Fruit fly (Drosophila melanogaster) whole organism, embryonic: ENCODE data around the gene CG6006.

Experiments
- Blimp-1 ChIP-seq: fragments of 200-800 bp; sonication (Bioruptor generic); optimal IDR thresholded peaks from 3 replicates; lab custom pipeline; 2018; ENCODE audit warnings: missing biosample characterization, missing genetic modification characterization, mild to moderate bottlenecking, moderate library complexity, missing genetic modification reagents
- CG10209 ChIP-seq: fragments of 200-800 bp; sonication (Bioruptor generic); optimal IDR thresholded peaks from 3 replicates; lab custom pipeline; 2017; ENCODE audit warnings: missing biosample characterization, mild to moderate bottlenecking, missing genetic modification characterization, missing genetic modification reagents
- CG10267 ChIP-seq: fragments of 200-800 bp; sonication (Bioruptor generic); optimal IDR thresholded peaks from 2 replicates; lab custom pipeline; 2018; ENCODE audit warnings: missing biosample characterization, mild to moderate bottlenecking, missing genetic modification characterization, moderate library complexity
- CG10366 ChIP-seq: fragments of 200-800 bp; sonication (Bioruptor generic); IDR thresholded peaks from 2 replicates; pipeline ENCODE4 v1.3.6; 2022; ENCODE audit warnings: missing biosample characterization, missing genetic modification characterization
- CG11247 ChIP-seq: fragments of 200-800 bp; sonication (Bioruptor generic); IDR thresholded peaks from 2 replicates; pipeline ENCODE4 v1.3.6; 2022; ENCODE audit warnings: missing biosample characterization, missing genetic modification characterization
- CG15269 ChIP-seq: fragments of 200-800 bp; sonication (Bioruptor generic); optimal IDR thresholded peaks from 2 replicates; lab custom pipeline; 2018; ENCODE audit warnings: missing biosample characterization, mild to moderate bottlenecking, missing genetic modification characterization, moderate library complexity
- CG17328 ChIP-seq: fragments of 200-800 bp; sonication (Bioruptor generic); IDR thresholded peaks from 2 replicates; pipeline ENCODE4 v1.3.6; 2022; ENCODE audit warnings: missing biosample characterization, missing genetic modification characterization
- CG18764 ChIP-seq: fragments of 200-800 bp; sonication (Bioruptor generic); optimal IDR thresholded peaks from 3 replicates; lab custom pipeline; 2016; ENCODE audit warnings: missing biosample characterization, missing genetic modification characterization
- CG2116 ChIP-seq: fragments of 200-800 bp; sonication (Bioruptor generic); optimal IDR thresholded peaks from 3 replicates; lab custom pipeline; 2018; ENCODE audit warnings: missing biosample characterization, mild to moderate bottlenecking, missing genetic modification characterization
- CG2129 ChIP-seq: fragments of 200-800 bp; sonication (Bioruptor generic); IDR thresholded peaks from 2 replicates; pipeline ENCODE4 v1.3.6; 2022; ENCODE audit warnings: missing biosample characterization, missing genetic modification characterization; ENCODE audit not compliant: partially characterized antibody
- CG2678 ChIP-seq: fragments of 200-800 bp; sonication (Bioruptor generic); optimal IDR thresholded peaks from 3 replicates; lab custom pipeline; 2019; ENCODE audit warnings: missing biosample characterization, mild to moderate bottlenecking, missing genetic modification characterization, moderate library complexity
- CG2875 ChIP-seq: fragments of 200-800 bp; sonication (Bioruptor generic); optimal IDR thresholded peaks from 2 replicates; lab custom pipeline; 2017; ENCODE audit warnings: missing biosample characterization, mild to moderate bottlenecking, missing genetic modification characterization, missing genetic modification reagents
- CG31365 ChIP-seq: fragments of 200-800 bp; sonication (Bioruptor generic); optimal IDR thresholded peaks from 2 replicates; lab custom pipeline; 2018; ENCODE audit warnings: missing biosample characterization, mild to moderate bottlenecking, missing genetic modification characterization
- CG31388 ChIP-seq: fragments of 200-800 bp; sonication (Bioruptor generic); optimal IDR thresholded peaks from 2 replicates; lab custom pipeline; 2016; ENCODE audit warnings: missing biosample characterization, missing genetic modification characterization
- CG31441 ChIP-seq: fragments of 200-800 bp; sonication (Bioruptor generic); IDR thresholded peaks from 2 replicates; pipeline ENCODE4 v1.3.6; 2022; ENCODE audit warnings: missing biosample characterization, missing genetic modification characterization
- CG3281 ChIP-seq: fragments of 200-800 bp; sonication (Bioruptor generic); optimal IDR thresholded peaks from 3 replicates; lab custom pipeline; 2017; ENCODE audit warnings: missing biosample characterization, mild to moderate bottlenecking, missing genetic modification characterization
- CG3847 ChIP-seq: fragments of 200-800 bp; sonication (Bioruptor generic); IDR thresholded peaks from 2 replicates; pipeline ENCODE4 v1.3.6; 2022; ENCODE audit warnings: missing biosample characterization, missing genetic modification characterization
- CG4424 ChIP-seq: fragments of 200-800 bp; sonication (Bioruptor generic); optimal IDR thresholded peaks from 3 replicates; lab custom pipeline; 2016; ENCODE audit warnings: missing biosample characterization, missing genetic modification characterization
- CG6765 ChIP-seq: fragments of 200-800 bp; sonication (Bioruptor generic); optimal IDR thresholded peaks from 3 replicates; lab custom pipeline; 2017; ENCODE audit warnings: missing biosample characterization, mild to moderate bottlenecking, missing genetic modification characterization
- CG7271 ChIP-seq: fragments of 200-800 bp; sonication (Bioruptor generic); optimal IDR thresholded peaks from 2 replicates; lab custom pipeline; 2018; ENCODE audit warnings: missing biosample characterization, mild to moderate bottlenecking, missing genetic modification characterization, moderate library complexity
- CG8924 ChIP-seq: fragments of 200-800 bp; optimal IDR thresholded peaks from 3 replicates; lab custom pipeline; 2019; ENCODE audit warnings: missing biosample characterization, mild to moderate bottlenecking, missing genetic modification characterization, moderate library complexity
- CG9727 ChIP-seq: fragments of 200-800 bp; sonication (Bioruptor generic); optimal IDR thresholded peaks from 3 replicates; lab custom pipeline; 2017; ENCODE audit warnings: missing biosample characterization, mild to moderate bottlenecking, missing genetic modification characterization
- CG9797 ChIP-seq: fragments of 200-800 bp; sonication (Bioruptor generic); optimal IDR thresholded peaks from 3 replicates; lab custom pipeline; 2018; ENCODE audit warnings: missing biosample characterization, mild to moderate bottlenecking, missing genetic modification characterization
- Deaf1 ChIP-seq: fragments of 200-800 bp; optimal IDR thresholded peaks from 3 replicates; lab custom pipeline; 2019; ENCODE audit warnings: missing biosample characterization, mild to moderate bottlenecking, missing genetic modification characterization, moderate library complexity
- Dfd ChIP-seq, 2 experiments: fragments of >200 bp; optimal IDR thresholded peaks; 2 replicates each; lab custom pipeline; 2017; ENCODE audit warnings: missing biosample characterization in 2 of 2, missing genetic modification characterization in 2 of 2
- Fer3 ChIP-seq: fragments of 200-800 bp; sonication (Bioruptor generic); optimal IDR thresholded peaks from 2 replicates; lab custom pipeline; 2018; ENCODE audit warnings: missing biosample characterization, mild to moderate bottlenecking, missing genetic modification characterization, moderate library complexity
- H15 ChIP-seq: fragments of 200-800 bp; sonication (Bioruptor generic); IDR thresholded peaks from 3 replicates; pipeline ENCODE4 v1.3.6; 2022; ENCODE audit warnings: missing biosample characterization, missing genetic modification characterization
- H2.0 ChIP-seq: fragments of 200-800 bp; sonication (Bioruptor generic); IDR thresholded peaks from 2 replicates; pipeline ENCODE4 v1.3.6; 2022; ENCODE audit warnings: missing biosample characterization, missing genetic modification characterization
- HLH3B ChIP-seq: fragments of 200-800 bp; sonication (Bioruptor generic); IDR thresholded peaks from 2 replicates; pipeline ENCODE4 v1.3.6; 2022; ENCODE audit warnings: missing biosample characterization, missing genetic modification characterization
- Hr78 ChIP-seq, 2 experiments: fragments of 200-800 bp in 1 of 2; fragments of >200 bp in 1 of 2; sonication (Bioruptor generic) in 1 of 2; optimal IDR thresholded peaks; 2 replicates each; lab custom pipeline; 2017 to 2019; ENCODE audit warnings: missing biosample characterization in 2 of 2, missing genetic modification characterization in 2 of 2, mild to moderate bottlenecking in 1 of 2, moderate library complexity in 1 of 2
- Kr ChIP-seq: fragments of 200-800 bp; sonication (Bioruptor generic); optimal IDR thresholded peaks from 2 replicates; lab custom pipeline; 2017; ENCODE audit warnings: missing biosample characterization, mild to moderate bottlenecking, missing genetic modification characterization
- Lhr ChIP-seq: fragments of 200-800 bp; sonication (Bioruptor generic); optimal IDR thresholded peaks from 3 replicates; lab custom pipeline; 2017; ENCODE audit warnings: mild to moderate bottlenecking, missing biosample characterization, missing genetic modification reagents, missing genetic modification characterization
- MTF-1 ChIP-seq: fragments of 200-800 bp; sonication (Bioruptor generic); optimal IDR thresholded peaks from 2 replicates; lab custom pipeline; 2018; ENCODE audit warnings: missing biosample characterization, mild to moderate bottlenecking, missing genetic modification characterization, borderline replicate concordance
- NC2α ChIP-seq: fragments of 200-800 bp; sonication (Bioruptor generic); optimal IDR thresholded peaks from 2 replicates; lab custom pipeline; 2016; ENCODE audit warnings: missing biosample characterization, missing genetic modification characterization
- Nf-YC ChIP-seq: fragments of 200-800 bp; optimal IDR thresholded peaks from 3 replicates; lab custom pipeline; 2019; ENCODE audit warnings: missing biosample characterization, mild to moderate bottlenecking, missing genetic modification characterization, moderate library complexity
- Ptx1 ChIP-seq: fragments of 200-800 bp; sonication (Bioruptor generic); IDR thresholded peaks from 2 replicates; pipeline ENCODE4 v1.3.6; 2022; ENCODE audit warnings: missing biosample characterization, missing genetic modification characterization
- Side ChIP-seq: fragments of 200-800 bp; sonication (Bioruptor generic); optimal IDR thresholded peaks from 2 replicates; lab custom pipeline; 2016; ENCODE audit warnings: missing biosample characterization, missing genetic modification characterization
- crol ChIP-seq: fragments of 200-800 bp; sonication (Bioruptor generic); IDR thresholded peaks from 2 replicates; pipeline ENCODE4 v1.3.6; 2022; ENCODE audit warnings: missing biosample characterization, missing genetic modification characterization
- ems ChIP-seq: fragments of 200-800 bp; sonication (Bioruptor generic); optimal IDR thresholded peaks from 3 replicates; lab custom pipeline; 2016; ENCODE audit warnings: missing biosample characterization, missing genetic modification characterization
- ewg ChIP-seq: fragments of 200-800 bp; sonication (Bioruptor generic); optimal IDR thresholded peaks from 3 replicates; lab custom pipeline; 2017; ENCODE audit warnings: mild to moderate bottlenecking, missing biosample characterization, missing genetic modification reagents, missing genetic modification characterization
- maf-S ChIP-seq: fragments of 200-800 bp; sonication (Bioruptor generic); optimal IDR thresholded peaks from 2 replicates; lab custom pipeline; 2016; ENCODE audit warnings: missing biosample characterization, missing genetic modification characterization
- sna ChIP-seq: fragments of 200-800 bp; sonication (Bioruptor generic); IDR thresholded peaks from 2 replicates; pipeline ENCODE4 v1.3.6; 2022; ENCODE audit warnings: missing biosample characterization, missing genetic modification characterization; ENCODE audit not compliant: partially characterized antibody
- trh ChIP-seq: fragments of 200-800 bp; sonication (Bioruptor generic); optimal IDR thresholded peaks from 2 replicates; lab custom pipeline; 2016; ENCODE audit warnings: missing biosample characterization, missing genetic modification characterization
- unc-4 ChIP-seq: fragments of 200-800 bp; sonication (Bioruptor generic); IDR thresholded peaks from 2 replicates; pipeline ENCODE4 v1.3.6; 2022; ENCODE audit warnings: missing biosample characterization, missing genetic modification characterization; ENCODE audit not compliant: partially characterized antibody
- wek ChIP-seq: fragments of 200-800 bp; sonication (Bioruptor generic); optimal IDR thresholded peaks from 3 replicates; lab custom pipeline; 2018; ENCODE audit warnings: missing biosample characterization, mild to moderate bottlenecking, missing genetic modification characterization, moderate library complexity
- zf30C ChIP-seq: fragments of 200-800 bp; sonication (Bioruptor generic); optimal IDR thresholded peaks from 3 replicates; lab custom pipeline; 2018; ENCODE audit warnings: missing biosample characterization, mild to moderate bottlenecking, missing genetic modification characterization
- zfh2 ChIP-seq: fragments of 200-800 bp; sonication (Bioruptor generic); optimal IDR thresholded peaks from 2 replicates; lab custom pipeline; 2016; ENCODE audit warnings: missing biosample characterization, missing genetic modification characterization

Gene CG6006

DNA sequence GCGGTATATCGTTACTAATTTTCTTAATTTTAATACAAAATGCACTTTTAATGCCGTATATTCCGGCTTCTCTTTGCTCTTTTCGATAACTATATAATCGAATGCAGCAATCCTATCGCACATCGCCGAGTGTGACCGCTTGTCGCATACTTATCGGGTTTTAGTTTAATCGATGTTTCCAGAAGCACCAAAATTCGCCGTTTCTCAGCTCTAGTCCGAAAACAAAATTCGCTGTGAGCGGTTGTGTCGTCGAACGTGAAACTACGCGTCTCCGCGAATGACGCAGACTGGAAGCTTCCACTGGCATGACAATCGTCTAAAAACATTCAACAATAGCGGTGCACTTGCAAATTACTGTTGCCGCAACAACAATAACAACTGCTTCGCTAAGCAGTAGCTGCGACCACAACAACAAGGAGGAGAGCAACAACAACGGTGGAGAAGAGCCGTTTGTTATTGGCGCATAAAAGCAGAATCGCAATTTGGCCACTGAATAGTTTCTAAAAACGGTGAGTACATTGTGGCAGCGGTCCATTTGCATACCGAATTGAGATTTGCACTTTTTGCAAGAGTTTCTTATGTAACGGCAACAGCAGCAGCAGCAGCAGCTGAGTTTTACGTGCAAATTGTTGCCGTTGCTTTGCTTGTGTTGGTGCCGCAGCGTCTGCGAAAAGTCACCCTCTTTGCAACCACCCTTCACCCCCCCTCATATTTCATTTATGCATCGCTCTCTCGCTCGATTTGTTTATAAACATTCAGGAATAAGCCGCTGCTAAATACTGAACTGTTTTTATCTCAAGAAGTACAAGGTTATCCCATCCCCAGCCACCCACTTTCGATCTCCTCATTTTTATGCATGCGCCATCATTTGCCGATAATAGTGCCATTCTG, 32.3 kb downstream of the CG6006 start, which contains the start of gene sra (continued):
- TF ChIP-seq CG31388 (GFP tag; lab: Kevin White, UChicago) (no peak), zfh2 (GFP tag; lab: Kevin White, UChicago) (peak; percentile 38), CG2116 (GFP tag; lab: Kevin White, UChicago) (peak; percentile 79), HLH3B (GFP tag; lab: Robert Waterston, UW) (peak; percentile 15; the same call in 1 of the 2 replicates), Side (peak; percentile 47), Deaf1 (peak; percentile 23), H2.0 (GFP tag; lab: Robert Waterston, UW) (no peak), CG11247 (GFP tag; lab: Robert Waterston, UW) (no peak; the same call in 1 of the 2 replicates), Dfd (GFP tag; optimal IDR thresholded peaks at IDR 0.05; lab: Kevin White, UChicago) (no peak), CG7271 (peak; percentile 3), CG10267 (tag; lab: Kevin White, UChicago) (peak; percentile 52), Hr78 (GFP tag; optimal IDR thresholded peaks at IDR 0.05; lab: Kevin White, UChicago) (no peak), CG6765 (no peak), NC2α (GFP tag; lab: Kevin White, UChicago) (peak; percentile 36), sna (GFP tag; lab: Robert Waterston, UW) (peak; percentile 97), unc-4 (GFP tag; lab: Robert Waterston, UW) (peak; percentile 96), Blimp-1 (GFP tag; lab: Kevin White, UChicago) (no peak), zf30C (no peak), CG17328 (GFP tag; lab: Robert Waterston, UW) (0 out of 2 replicates have a peak, but pooled peaks have one; percentile 40), CG2129 (GFP tag; lab: Robert Waterston, UW) (peak; percentile 91), crol (peak; percentile 80), ewg (GFP tag; lab: Kevin White, UChicago) (no peak), wek (GFP tag; lab: Kevin White, UChicago) (peak; percentile 43), Kr (GFP tag; lab: Kevin White, UChicago) (no peak), H15 (GFP tag; lab: Robert Waterston, UW) (no peak), Nf-YC (tag; lab: Kevin White, UChicago) (peak; percentile 56), CG10209 (GFP tag; lab: Kevin White, UChicago) (peak; percentile 12), CG18764 (GFP tag; lab: Kevin White, UChicago) (peak; percentile 8), CG8924 (tag; lab: Kevin White, UChicago) (peak; percentile 30), MTF-1 (GFP tag; lab: Kevin White, UChicago) (peak; percentile 35), CG2875 (GFP tag; lab: Kevin White, UChicago) (no peak), Fer3 (peak; percentile 25), CG2678 (tag; lab: Kevin White, UChicago) (no peak), CG9727 (GFP tag; lab: Kevin White, UChicago) (peak; percentile 39), CG10366 (GFP tag; lab: Robert Waterston, UW) (peak; percentile 18; the same call in 1 of the 2 replicates), CG9797 (GFP tag; lab: Kevin White, UChicago) (peak; percentile 91), CG31365 (tag; lab: Kevin White, UChicago) (peak; percentile 38), CG31441 (GFP tag; lab: Robert Waterston, UW) (peak; percentile 30; the same call in 1 of the 2 replicates), CG4424 (no peak), trh (no peak), CG15269 (tag; lab: Kevin White, UChicago) (peak; percentile 14), Lhr (GFP tag; lab: Kevin White, UChicago) (peak; percentile 5), maf-S (GFP tag; lab: Kevin White, UChicago) (peak; percentile 13), Ptx1 (0 out of 2 replicates have a peak, but pooled peaks have one; percentile 10), CG3847 (GFP tag; lab: Robert Waterston, UW) (peak; percentile 59; the same call in 1 of the 2 replicates), CG3281 (GFP tag; lab: Kevin White, UChicago) (peak; percentile 22), ems (GFP tag; lab: Kevin White, UChicago) (peak; percentile 39)
